Worm (Caenorhabditis elegans) whole organism, L4/young adult: ENCODE data around the gene F23D12.10.

Experiments
- W03F9.2 ChIP-seq: fragments of 150-350 bp; optimal IDR thresholded peaks from 2 replicates; lab custom pipeline; 2014; ENCODE audit warnings: missing biosample characterization, missing genetic modification characterization
- dao-5 ChIP-seq: sonication (generic microtip); optimal IDR thresholded peaks from 2 replicates; lab custom pipeline; 2016; ENCODE audit warnings: missing genotype, missing genetic modification characterization, moderate library complexity, missing compliant biosample characterization
- him-1 ChIP-seq: sonication (generic microtip); optimal IDR thresholded peaks from 2 replicates; lab custom pipeline; 2016; ENCODE audit warnings: missing genotype, missing genetic modification reagents, missing genetic modification characterization, missing compliant biosample characterization

DNA sequence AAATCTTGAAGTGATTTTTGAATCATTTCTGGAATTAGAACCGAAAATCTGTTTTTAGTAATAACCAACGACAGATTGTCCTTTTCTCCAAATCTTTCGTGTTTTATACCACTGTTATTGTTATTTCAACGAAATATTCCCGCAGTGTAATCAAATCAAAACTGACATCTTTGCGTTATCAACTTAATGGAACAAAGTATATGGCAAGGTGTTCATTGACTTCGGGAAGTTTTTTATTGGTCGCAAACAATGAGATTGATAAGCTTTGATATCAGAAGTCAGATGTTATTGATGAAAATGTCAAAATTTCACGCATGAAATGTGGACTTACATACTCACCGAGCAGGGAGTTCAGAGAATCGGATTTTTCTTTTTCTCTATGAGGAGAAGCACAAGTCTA is 9.1 kb upstream of the F23D12.10 start, which contains the start of gene F23D12.11:
- TF ChIP-seq him-1 (no peak), W03F9.2 (tag; lab: Kevin White, UChicago) (no peak), dao-5 (no peak)
